Fruit fly (Drosophila melanogaster) whole organism, prepupa: ENCODE results near the gene phr6-4.

Experiments
- CG10669 ChIP-seq: fragments of 200-800 bp; sonication (Bioruptor generic); optimal IDR thresholded peaks from 3 replicates; lab custom pipeline; 2018; ENCODE audit warnings: missing biosample characterization, mild to moderate bottlenecking, missing genetic modification characterization, moderate library complexity
- CG11294 ChIP-seq: fragments of 200-800 bp; sonication (Bioruptor generic); IDR thresholded peaks from 2 replicates; pipeline ENCODE4 v1.3.6; 2022; ENCODE audit warnings: missing biosample characterization, missing genetic modification characterization
- CG11762 ChIP-seq: fragments of 200-800 bp; sonication (Bioruptor generic); optimal IDR thresholded peaks from 3 replicates; lab custom pipeline; 2016; ENCODE audit warnings: missing biosample characterization, missing genetic modification characterization; ENCODE audit not compliant: insufficient read depth
- CG11902 ChIP-seq: fragments of 200-800 bp; sonication (Bioruptor generic); optimal IDR thresholded peaks from 3 replicates; lab custom pipeline; 2016; ENCODE audit warnings: missing biosample characterization, missing genetic modification characterization
- CG15336 ChIP-seq: fragments of 200-800 bp; sonication (Bioruptor generic); IDR thresholded peaks from 2 replicates; pipeline ENCODE4 v1.3.6; 2022; ENCODE audit warnings: missing biosample characterization, missing genetic modification characterization
- CG16779 ChIP-seq: fragments of 200-800 bp; sonication (Bioruptor generic); optimal IDR thresholded peaks from 3 replicates; lab custom pipeline; 2017; ENCODE audit warnings: missing biosample characterization, mild to moderate bottlenecking, missing genetic modification characterization
- CG3032 ChIP-seq: fragments of 200-800 bp; optimal IDR thresholded peaks from 2 replicates; lab custom pipeline; 2019; ENCODE audit warnings: missing biosample characterization, mild to moderate bottlenecking, missing genetic modification characterization, moderate library complexity
- CG31627 ChIP-seq: fragments of 200-800 bp; sonication (Bioruptor generic); optimal IDR thresholded peaks from 3 replicates; lab custom pipeline; 2016; ENCODE audit warnings: missing biosample characterization, missing genetic modification characterization
- CG32006 ChIP-seq: fragments of 200-800 bp; sonication (Bioruptor generic); optimal IDR thresholded peaks from 3 replicates; lab custom pipeline; 2017; ENCODE audit warnings: missing biosample characterization, mild to moderate bottlenecking, missing genetic modification characterization
- CG4318 ChIP-seq: fragments of 200-800 bp; sonication (Bioruptor generic); optimal IDR thresholded peaks from 3 replicates; lab custom pipeline; 2017; ENCODE audit warnings: missing biosample characterization, mild to moderate bottlenecking, missing genetic modification characterization
- CG6163 ChIP-seq: fragments of 200-800 bp; sonication (Bioruptor generic); IDR thresholded peaks from 3 replicates; pipeline ENCODE4 v1.3.6; 2022; ENCODE audit warnings: missing biosample characterization, missing genetic modification characterization
- CG6276 ChIP-seq: fragments of 200-800 bp; sonication (Bioruptor generic); optimal IDR thresholded peaks from 2 replicates; lab custom pipeline; 2017; ENCODE audit warnings: missing biosample characterization, mild to moderate bottlenecking, missing genetic modification characterization
- CG8119 ChIP-seq: fragments of 200-800 bp; sonication (Bioruptor generic); IDR thresholded peaks from 3 replicates; pipeline ENCODE4 v1.3.6; 2022; ENCODE audit warnings: missing biosample characterization, missing genetic modification characterization
- CG8319 ChIP-seq: fragments of 200-800 bp; sonication (Bioruptor generic); optimal IDR thresholded peaks from 3 replicates; lab custom pipeline; 2016; ENCODE audit warnings: missing biosample characterization, missing genetic modification characterization
- CG9139 ChIP-seq: fragments of 200-800 bp; sonication (Bioruptor generic); optimal IDR thresholded peaks from 3 replicates; lab custom pipeline; 2017; ENCODE audit warnings: missing biosample characterization, mild to moderate bottlenecking, missing genetic modification characterization
- Eip75B ChIP-seq: fragments of 200-800 bp; sonication (Bioruptor generic); optimal IDR thresholded peaks from 3 replicates; lab custom pipeline; 2016; ENCODE audit warnings: missing biosample characterization, missing genetic modification characterization
- Eip78C ChIP-seq: fragments of 200-800 bp; sonication (Bioruptor generic); peaks from one replicate; lab custom pipeline; 2016; ENCODE audit warnings: missing biosample characterization, missing genetic modification characterization
- Eip93F ChIP-seq: fragments of 200-800 bp; sonication (Bioruptor generic); optimal IDR thresholded peaks from 2 replicates; lab custom pipeline; 2016; ENCODE audit warnings: missing biosample characterization, mild to moderate bottlenecking, missing genetic modification characterization
- Ets96B ChIP-seq: fragments of 200-800 bp; optimal IDR thresholded peaks from 2 replicates; lab custom pipeline; 2019; ENCODE audit warnings: missing biosample characterization, mild to moderate bottlenecking, missing genetic modification characterization, moderate library complexity
- Gug ChIP-seq: fragments of 200-800 bp; sonication (Bioruptor generic); IDR thresholded peaks from 2 replicates; pipeline ENCODE4 v1.3.6; 2022; ENCODE audit warnings: missing biosample characterization, missing genetic modification characterization
- Hr39 ChIP-seq: fragments of 200-800 bp; sonication (Bioruptor generic); optimal IDR thresholded peaks from 2 replicates; lab custom pipeline; 2016; ENCODE audit warnings: missing biosample characterization, missing genetic modification characterization
- Lpt ChIP-seq: fragments of 200-800 bp; sonication (Bioruptor generic); optimal IDR thresholded peaks from 3 replicates; lab custom pipeline; 2016; ENCODE audit warnings: missing biosample characterization, missing genetic modification characterization
- Smox ChIP-seq: fragments of 200-800 bp; sonication (Bioruptor generic); optimal IDR thresholded peaks from 3 replicates; lab custom pipeline; 2016; ENCODE audit warnings: missing biosample characterization, missing genetic modification characterization
- Sox102F ChIP-seq: fragments of 200-800 bp; sonication (Bioruptor generic); optimal IDR thresholded peaks from 2 replicates; lab custom pipeline; 2016; ENCODE audit warnings: missing biosample characterization, mild to moderate bottlenecking, missing genetic modification characterization
- Sox14 ChIP-seq: fragments of 200-800 bp; sonication (Bioruptor generic); optimal IDR thresholded peaks from 3 replicates; lab custom pipeline; 2016; ENCODE audit warnings: missing biosample characterization, missing genetic modification characterization
- Sox15 ChIP-seq: fragments of 200-800 bp; sonication (Bioruptor generic); optimal IDR thresholded peaks from 3 replicates; lab custom pipeline; 2016; ENCODE audit warnings: missing biosample characterization, missing genetic modification characterization
- acj6 ChIP-seq: fragments of 200-800 bp; sonication (Bioruptor generic); optimal IDR thresholded peaks from 3 replicates; lab custom pipeline; 2016; ENCODE audit warnings: missing biosample characterization, missing genetic modification characterization
- cyc ChIP-seq: fragments of 200-800 bp; sonication (Bioruptor generic); optimal IDR thresholded peaks from 3 replicates; lab custom pipeline; 2016; ENCODE audit warnings: missing biosample characterization, missing genetic modification characterization
- eg ChIP-seq: fragments of 200-800 bp; sonication (Bioruptor generic); IDR thresholded peaks from 3 replicates; pipeline ENCODE4 v1.3.6; 2022; ENCODE audit warnings: missing biosample characterization, missing genetic modification characterization
- esn ChIP-seq: fragments of 200-800 bp; sonication (Bioruptor generic); optimal IDR thresholded peaks from 2 replicates; lab custom pipeline; 2016; ENCODE audit warnings: missing biosample characterization, mild to moderate bottlenecking, missing genetic modification characterization, moderate library complexity
- fd59A ChIP-seq: fragments of 200-800 bp; sonication (Bioruptor generic); optimal IDR thresholded peaks from 2 replicates; lab custom pipeline; 2017; ENCODE audit warnings: missing biosample characterization, mild to moderate bottlenecking, missing genetic modification characterization, missing genetic modification reagents
- fkh ChIP-seq: fragments of 200-800 bp; sonication (Bioruptor generic); optimal IDR thresholded peaks from 3 replicates; lab custom pipeline; 2017; ENCODE audit warnings: missing biosample characterization, mild to moderate bottlenecking, missing genetic modification characterization, moderate library complexity
- lz ChIP-seq: fragments of 200-800 bp; sonication (Bioruptor generic); optimal IDR thresholded peaks from 3 replicates; lab custom pipeline; 2016; ENCODE audit warnings: missing biosample characterization, missing genetic modification characterization
- net ChIP-seq: fragments of 200-800 bp; sonication (Bioruptor generic); optimal IDR thresholded peaks from 3 replicates; lab custom pipeline; 2016; ENCODE audit warnings: missing biosample characterization, missing genetic modification characterization
- salr ChIP-seq, 2 experiments: fragments of 200-800 bp; sonication (Bioruptor generic); optimal IDR thresholded peaks; 3 replicates each; lab custom pipeline; 2016 to 2018; ENCODE audit warnings: missing biosample characterization in 2 of 2, missing genetic modification characterization in 2 of 2, mild to moderate bottlenecking in 1 of 2
- svp ChIP-seq: fragments of 200-800 bp; sonication (Bioruptor generic); peaks from one replicate; lab custom pipeline; 2016; ENCODE audit warnings: missing biosample characterization, missing genetic modification characterization
- topi ChIP-seq: fragments of 200-800 bp; sonication (Bioruptor generic); optimal IDR thresholded peaks from 3 replicates; lab custom pipeline; 2016; ENCODE audit warnings: missing biosample characterization, missing genetic modification characterization
- vri ChIP-seq: fragments of 200-800 bp; sonication (Bioruptor generic); optimal IDR thresholded peaks from 3 replicates; lab custom pipeline; 2016; ENCODE audit warnings: missing biosample characterization, mild to moderate bottlenecking, missing genetic modification characterization

The phr6-4 gene

DNA sequence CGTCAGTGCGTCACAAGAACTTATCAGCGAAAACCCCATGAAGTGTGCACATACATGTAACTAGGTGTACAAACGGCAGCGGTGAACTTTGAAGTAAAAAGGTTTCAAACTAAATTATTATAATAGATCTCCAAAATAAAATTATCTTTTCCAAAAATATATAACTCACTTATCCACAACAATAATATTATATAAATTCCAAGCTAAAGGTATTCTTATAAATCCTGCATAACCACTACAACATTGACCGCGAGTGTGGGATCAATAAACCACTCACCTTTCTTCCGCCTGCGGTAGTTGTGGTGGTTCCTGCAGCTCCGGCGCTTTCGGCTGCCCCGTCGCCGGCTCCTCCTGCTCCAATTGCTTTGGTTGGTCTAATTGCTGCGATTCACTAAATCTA, 29.1 kb upstream of the phr6-4 start:
- TF ChIP-seq Smox (GFP tag; lab: Kevin White, UChicago), result no peak
- no peak for TF ChIP-seq CG10669
- 0 out of 3 replicates have a peak, but pooled peaks have one; percentile 35 for TF ChIP-seq eg (GFP tag; lab: Robert Waterston, UW)
- TF ChIP-seq svp (GFP tag; lab: Kevin White, UChicago), result peak; percentile 47
- TF ChIP-seq salr (GFP tag; optimal IDR thresholded peaks at IDR 0.05; lab: Kevin White, UChicago), result no peak
- TF ChIP-seq Sox14 (GFP tag; lab: Kevin White, UChicago), result no peak
- TF ChIP-seq Ets96B (tag; lab: Kevin White, UChicago), result no peak
- TF ChIP-seq Eip78C, result peak; percentile 8
- TF ChIP-seq CG15336 (GFP tag; lab: Robert Waterston, UW), result no peak
- no peak for TF ChIP-seq topi

DNA sequence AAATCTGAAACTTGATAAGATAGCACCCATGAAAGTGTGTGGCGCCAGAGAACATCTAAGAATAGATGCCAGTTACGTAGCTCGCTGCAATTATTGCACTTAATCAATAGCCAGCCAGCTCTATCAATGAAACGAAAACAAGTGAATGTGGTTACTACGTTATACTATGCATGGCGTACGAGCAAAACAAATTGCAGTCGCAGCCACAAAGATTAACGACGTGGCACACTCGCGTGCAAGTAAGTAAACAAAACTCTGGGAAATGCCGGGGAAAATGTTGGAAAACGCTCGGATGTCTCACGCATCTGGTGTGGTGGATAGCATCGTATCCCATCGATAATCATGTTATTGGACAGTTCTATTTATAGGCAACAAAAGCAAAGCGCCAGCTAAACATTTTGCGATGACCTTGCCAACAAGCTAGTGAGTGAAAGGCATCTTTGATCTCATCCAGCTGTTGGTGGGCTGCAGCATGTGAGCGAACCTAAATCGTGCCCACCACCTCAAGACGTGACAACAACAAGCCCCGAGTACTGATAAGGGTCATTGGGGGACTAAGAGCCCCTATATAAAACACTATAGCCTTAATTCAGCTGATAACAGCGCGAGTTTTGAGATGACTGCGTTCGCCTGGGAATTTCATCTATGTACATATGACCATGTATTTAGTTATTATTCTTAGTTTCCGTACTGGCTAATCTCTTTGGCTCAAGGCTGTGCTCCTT, 28.3 kb upstream of the phr6-4 start:
- TF ChIP-seq eg (GFP tag; lab: Robert Waterston, UW), result 0 out of 3 replicates have a peak, but pooled peaks have one; percentile 22
- peak; percentile 70 for TF ChIP-seq CG16779
- peak; percentile 16 for TF ChIP-seq CG32006 (GFP tag; lab: Kevin White, UChicago)
- TF ChIP-seq svp (GFP tag; lab: Kevin White, UChicago), result peak; percentile 37
- TF ChIP-seq Eip78C, result peak; percentile 18
- TF ChIP-seq salr (GFP tag; optimal IDR thresholded peaks at IDR 0.05; lab: Kevin White, UChicago), result no peak

DNA sequence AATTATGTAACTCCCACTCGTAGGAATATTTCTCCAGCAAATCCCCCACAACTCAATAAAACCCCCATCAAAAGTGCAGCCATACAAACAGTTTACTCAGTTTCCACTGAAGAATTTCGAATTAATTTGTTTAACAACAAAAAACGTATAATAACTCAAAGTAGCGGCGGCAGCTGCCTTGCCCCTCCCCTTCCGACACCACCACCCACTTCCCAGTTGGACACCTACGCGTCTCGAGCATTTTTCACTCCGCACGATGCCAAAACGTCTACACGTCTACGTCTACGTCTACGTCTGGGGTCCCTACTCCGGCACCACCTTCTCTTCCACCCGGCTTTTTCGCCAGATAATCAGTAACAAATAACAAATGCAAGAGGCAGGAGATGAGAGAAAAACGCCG, 25.6 kb upstream of the phr6-4 start:
- no peak for TF ChIP-seq acj6
- TF ChIP-seq Sox102F, result no peak
- TF ChIP-seq CG6276 (GFP tag; lab: Kevin White, UChicago), result peak; percentile 25
- no peak for TF ChIP-seq CG31627 (GFP tag; lab: Kevin White, UChicago)
- TF ChIP-seq CG8119 (GFP tag; lab: Robert Waterston, UW), result peak; percentile 26; the same call in 1 of the 3 replicates
- TF ChIP-seq eg (GFP tag; lab: Robert Waterston, UW), result 0 out of 3 replicates have a peak, but pooled peaks have one; percentile 26
- TF ChIP-seq fd59A (GFP tag; lab: Kevin White, UChicago), result no peak
- no peak for TF ChIP-seq CG9139
- TF ChIP-seq CG8319 (GFP tag; lab: Kevin White, UChicago), result no peak
- no peak for TF ChIP-seq Gug (GFP tag; lab: Robert Waterston, UW)
- TF ChIP-seq vri (GFP tag; lab: Kevin White, UChicago), result no peak
- TF ChIP-seq Eip75B (GFP tag; lab: Kevin White, UChicago), result no peak
- TF ChIP-seq CG10669, result no peak
- TF ChIP-seq topi, result no peak
- no peak for TF ChIP-seq CG3032

DNA sequence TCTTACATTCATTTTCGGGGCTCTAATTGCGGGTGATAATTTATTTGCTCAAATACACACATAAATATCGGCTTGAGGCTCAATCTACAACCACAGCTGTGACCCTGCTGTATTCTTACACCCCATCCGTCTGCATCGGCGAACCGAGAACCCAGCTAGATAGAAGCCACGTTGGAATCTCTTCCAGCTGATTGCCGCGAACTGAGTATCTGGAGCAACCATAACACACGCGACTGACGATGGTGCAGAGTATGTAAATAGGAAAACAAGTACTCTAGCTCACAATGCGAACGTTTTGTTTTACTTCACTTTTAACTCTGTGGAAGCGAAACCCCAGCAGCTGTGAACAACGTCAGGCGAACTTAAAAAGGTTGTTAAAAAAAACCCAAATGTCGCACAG, 18.8 kb upstream of the phr6-4 start:
- TF ChIP-seq CG4318 (GFP tag; lab: Kevin White, UChicago), result no peak
- peak; percentile 90 for TF ChIP-seq svp (GFP tag; lab: Kevin White, UChicago)

DNA sequence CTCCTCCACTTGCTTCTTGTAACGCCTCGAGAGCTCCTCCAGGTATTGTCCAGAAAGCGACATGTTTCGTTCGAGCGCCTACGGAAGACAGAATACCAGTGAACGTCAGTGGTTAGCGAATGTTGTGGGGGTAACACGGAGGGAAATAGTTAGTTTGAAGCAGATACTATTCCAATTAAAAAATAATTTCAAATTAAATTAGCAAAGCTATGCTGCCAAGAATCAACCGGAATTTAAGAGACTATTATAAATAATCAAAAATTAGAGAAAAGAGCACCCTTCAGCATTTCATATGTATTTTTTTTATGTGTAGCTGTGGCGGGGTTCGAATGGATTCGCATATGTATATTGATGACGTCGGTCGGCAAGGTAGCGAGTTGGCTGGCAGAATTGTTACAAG, 15.5 kb upstream of the phr6-4 start:
- TF ChIP-seq CG6163 (GFP tag; lab: Robert Waterston, UW) (0 out of 3 replicates have a peak, but pooled peaks have one; percentile 59), CG15336 (GFP tag; lab: Robert Waterston, UW) (peak; percentile 39; the same call in 1 of the 2 replicates), net (no peak)

DNA sequence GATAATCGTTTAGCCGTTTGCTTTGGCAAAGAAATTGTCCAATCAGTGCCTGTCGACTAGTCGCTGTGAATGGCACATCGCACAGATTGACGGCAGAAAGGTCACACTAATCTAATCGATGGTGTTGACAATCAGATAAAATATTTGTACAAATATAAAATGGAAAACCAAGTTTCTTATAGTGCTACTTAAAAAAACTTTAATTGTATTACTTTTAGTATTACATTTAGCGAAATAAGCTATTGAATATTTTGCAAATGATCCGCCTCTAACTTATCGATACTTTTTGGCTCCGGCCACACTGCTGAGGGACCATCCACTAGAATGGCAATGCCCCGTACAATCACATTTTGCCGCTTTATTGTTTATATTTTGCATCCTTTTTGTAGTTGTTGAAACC, 10.5 kb upstream of the phr6-4 start, which contains the start of the genes brun and CG2614:
Gene brun, minus strand, starts transcription at position 69 of the 400 bp plus-strand sequence.
Gene CG2614, plus strand, starts transcription at position 317 of the 400 bp plus-strand sequence.
- TF ChIP-seq CG11902 (GFP tag; lab: Kevin White, UChicago), result peak; percentile 35
- TF ChIP-seq Eip78C, result no peak
- peak; percentile 31; the same call in 1 of the 2 replicates for TF ChIP-seq CG11294 (GFP tag; lab: Robert Waterston, UW)
- TF ChIP-seq CG11762 (GFP tag; lab: Kevin White, UChicago), result peak; percentile 26
- peak; percentile 43; the same call in 1 of the 2 replicates for TF ChIP-seq CG15336 (GFP tag; lab: Robert Waterston, UW)
- TF ChIP-seq Sox15, result peak; percentile 49
- TF ChIP-seq Lpt (GFP tag; lab: Kevin White, UChicago), result peak; percentile 19
- peak; percentile 32; the same call in 1 of the 2 replicates for TF ChIP-seq Gug (GFP tag; lab: Robert Waterston, UW)
- TF ChIP-seq fkh (GFP tag; lab: Kevin White, UChicago), result no peak
- TF ChIP-seq esn (GFP tag; lab: Kevin White, UChicago), result peak; percentile 67
- peak; percentile 65 for TF ChIP-seq cyc
- TF ChIP-seq CG6163 (GFP tag; lab: Robert Waterston, UW), result peak; percentile 44; the same call in 1 of the 3 replicates
- TF ChIP-seq eg (GFP tag; lab: Robert Waterston, UW), result 0 out of 3 replicates have a peak, but pooled peaks have one; percentile 36
- TF ChIP-seq Hr39 (GFP tag; lab: Kevin White, UChicago), result peak; percentile 79
- no peak for TF ChIP-seq fd59A (GFP tag; lab: Kevin White, UChicago)
- peak; percentile 76 for TF ChIP-seq lz (GFP tag; lab: Kevin White, UChicago)
- peak; percentile 77 for TF ChIP-seq CG31627 (GFP tag; lab: Kevin White, UChicago)
- peak; percentile 52 for TF ChIP-seq CG3032
- no peak for TF ChIP-seq Eip93F
- no peak for TF ChIP-seq CG8119 (GFP tag; lab: Robert Waterston, UW)
